Worm (Caenorhabditis elegans): ENCODE results near the gene znf-598.

Gene znf-598

DNA sequence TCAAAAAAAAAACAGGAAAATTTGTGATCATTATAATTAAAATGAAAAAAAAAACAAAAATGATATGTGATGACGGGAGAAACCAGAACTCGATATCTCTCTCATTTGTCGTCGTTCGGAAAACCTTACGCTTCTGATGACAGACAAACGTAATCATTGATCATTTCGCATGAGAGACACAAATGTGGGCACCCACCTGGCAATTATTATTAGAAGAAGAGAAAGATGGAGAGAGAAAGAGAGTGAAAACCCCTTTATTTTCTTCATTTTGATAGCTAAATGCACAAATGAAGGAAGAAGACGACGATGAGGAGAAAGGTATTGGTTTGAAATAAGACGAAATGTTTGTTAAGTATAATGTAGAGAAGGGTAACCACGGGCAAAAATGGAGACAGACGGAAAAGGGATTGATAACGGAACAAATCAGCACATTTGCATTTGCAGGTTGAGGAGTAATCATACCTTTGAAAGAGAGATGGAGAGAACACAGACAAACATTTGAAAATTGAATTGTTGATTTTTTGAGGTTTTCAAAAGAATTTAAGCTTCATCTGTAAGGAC is 5.6 kb downstream of the znf-598 start:
- TF ChIP-seq elt-2 (tag; optimal IDR thresholded peaks at IDR 0.05) (peak; percentile 2), nfya-1 (tag; optimal IDR thresholded peaks at IDR 0.05) (peak; percentile 12), ceh-45 (GFP tag; IDR thresholded peaks at IDR 0.05) (no peak), ceh-2 (tag; optimal IDR thresholded peaks at IDR 0.05) (no peak), ceh-14 (tag; optimal IDR thresholded peaks at IDR 0.05) (peak; percentile 11)

- TF ChIP-seq zip-5 (tag; optimal IDR thresholded peaks at IDR 0.05), result no peak
- no peak for TF ChIP-seq unc-55 (GFP tag; optimal IDR thresholded peaks at IDR 0.05)
- no peak for TF ChIP-seq eyg-1 (tag; optimal IDR thresholded peaks at IDR 0.05)
- TF ChIP-seq madf-2 (tag; optimal IDR thresholded peaks at IDR 0.05), result no peak
- no peak for TF ChIP-seq hlh-6 (tag; optimal IDR thresholded peaks at IDR 0.05)
- no peak for TF ChIP-seq tbx-2 (tag; optimal IDR thresholded peaks at IDR 0.05)
- no peak for TF ChIP-seq odd-2 (tag; optimal IDR thresholded peaks at IDR 0.05)
- no peak for TF ChIP-seq Y22D7AL.16 (tag; optimal IDR thresholded peaks at IDR 0.05)
- TF ChIP-seq lim-6 (tag; optimal IDR thresholded peaks at IDR 0.05), result no peak
- no peak for TF ChIP-seq ceh-14 (tag; optimal IDR thresholded peaks at IDR 0.05)
- no peak for TF ChIP-seq ets-4 (tag; optimal IDR thresholded peaks at IDR 0.05)
- TF ChIP-seq T23F11.4 (GFP tag; optimal IDR thresholded peaks at IDR 0.05), result no peak
- TF ChIP-seq dve-1 (tag; optimal IDR thresholded peaks at IDR 0.05), result no peak
- TF ChIP-seq K09A11.1 (tag; optimal IDR thresholded peaks at IDR 0.05; ENCODE audit: insufficient read depth), result no peak
- no peak for TF ChIP-seq K02D7.2 (tag; optimal IDR thresholded peaks at IDR 0.05)
- TF ChIP-seq sdc-2 (tag; optimal IDR thresholded peaks at IDR 0.05), result no peak
Measured at ce11 chrII:7037659-7038342, 12.2 kb downstream of the znf-598 start, which contains the start of gene cin-4. Gene cin-4 (plus strand): TSS chrII:7038292.

- no peak for TF ChIP-seq ceh-18 (tag; optimal IDR thresholded peaks at IDR 0.05)
- TF ChIP-seq zip-5 (tag; optimal IDR thresholded peaks at IDR 0.05), result no peak
- no peak for TF ChIP-seq ceh-48 (tag; optimal IDR thresholded peaks at IDR 0.05)
- TF ChIP-seq C08G9.2 (tag; optimal IDR thresholded peaks at IDR 0.05), result no peak
- TF ChIP-seq ttx-3 (tag; optimal IDR thresholded peaks at IDR 0.05), result no peak
- TF ChIP-seq ceh-30 (tag; optimal IDR thresholded peaks at IDR 0.05), result no peak
- TF ChIP-seq fkh-6 (tag; optimal IDR thresholded peaks at IDR 0.05), result no peak
- no peak for TF ChIP-seq mec-3 (tag; optimal IDR thresholded peaks at IDR 0.05; ENCODE audit: borderline replicate concordance)
- TF ChIP-seq pax-1 (tag; optimal IDR thresholded peaks at IDR 0.05), result no peak
- TF ChIP-seq hlh-8 (tag; optimal IDR thresholded peaks at IDR 0.05), result no peak
- TF ChIP-seq sox-2 (GFP tag; IDR thresholded peaks at IDR 0.05), result no peak
- no peak for TF ChIP-seq ceh-19 (GFP tag; optimal IDR thresholded peaks at IDR 0.05)
- TF ChIP-seq hlh-6 (tag; optimal IDR thresholded peaks at IDR 0.05), result no peak
- TF ChIP-seq ama-1 (optimal IDR thresholded peaks at IDR 0.05), result no peak
Measured at ce11 chrII:7049470-7049869, 23.9 kb downstream of the znf-598 start.

ce11 chrII:7050021-7050722 is 24.6 kb downstream of the znf-598 start, which contains the start of the genes tcer-1 and ZK1127.5:
Gene tcer-1 (minus strand): TSS chrII:7050071.
Gene ZK1127.5 (plus strand): TSS chrII:7050672.
- no peak for TF ChIP-seq pha-4 (tag; optimal IDR thresholded peaks at IDR 0.05)
- peak; percentile 22 for TF ChIP-seq tbx-2 (tag; optimal IDR thresholded peaks at IDR 0.05)
- TF ChIP-seq ztf-16 (tag; optimal IDR thresholded peaks at IDR 0.05), result no peak
- TF ChIP-seq unc-86 (tag; optimal IDR thresholded peaks at IDR 0.05), result no peak
- no peak for TF ChIP-seq F13H6.1 (tag; optimal IDR thresholded peaks at IDR 0.05)
- no peak for TF ChIP-seq ama-1 (optimal IDR thresholded peaks at IDR 0.05)
- TF ChIP-seq ceh-31 (tag; optimal IDR thresholded peaks at IDR 0.05), result peak; percentile 40
- no peak for TF ChIP-seq pha-2 (tag; optimal IDR thresholded peaks at IDR 0.05)
- TF ChIP-seq rnt-1 (tag; optimal IDR thresholded peaks at IDR 0.05), result no peak
- TF ChIP-seq nhr-11 (tag; optimal IDR thresholded peaks at IDR 0.05), result no peak
- no peak for TF ChIP-seq T23F11.4 (GFP tag; optimal IDR thresholded peaks at IDR 0.05)
- peak; percentile 15 for TF ChIP-seq unc-42 (tag; optimal IDR thresholded peaks at IDR 0.05)
- TF ChIP-seq ceh-30 (tag; optimal IDR thresholded peaks at IDR 0.05), result peak; percentile 18
- TF ChIP-seq nfya-1 (tag; optimal IDR thresholded peaks at IDR 0.05), result peak; percentile 46
- no peak for TF ChIP-seq hlh-13 (GFP tag; optimal IDR thresholded peaks at IDR 0.05)

Measured in whole organism, late embryonic.